1 worm cellular context compared by ENCODE assay signal in the genomic region with DNA sequence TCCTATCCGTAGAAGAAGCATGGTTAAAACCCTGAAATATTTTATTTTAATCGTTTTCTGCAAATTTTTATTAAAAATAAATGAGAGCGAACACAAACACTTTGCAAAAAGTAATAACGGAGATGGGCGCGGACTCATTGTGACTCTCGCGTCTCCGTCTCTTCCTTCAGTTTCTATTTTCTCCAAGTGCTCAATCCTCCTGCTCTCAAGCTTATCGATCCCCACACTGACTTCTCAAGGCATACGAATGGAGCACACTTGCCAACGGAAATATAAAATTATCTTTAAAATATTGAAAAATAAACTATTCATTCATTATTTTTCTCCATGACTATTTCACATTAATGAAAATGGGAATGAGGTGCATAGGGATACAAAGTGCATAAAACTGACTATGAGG.
TF ChIP-seq lines count a peak whose summit lies in the region.

TSS of gene dnj-8 (minus strand) at position 31 of the 400 bp plus-strand sequence.

TF ChIP-seq in whole organism, L1 larva, 84 proteins besides CTCF, POLR2A, EP300 and RAD21 (continued from another document):
- TF ChIP-seq lin-14 (GFP tag; optimal IDR thresholded peaks at IDR 0.05; lab: Kevin White, UChicago) (peak; percentile 60), dpl-1 (GFP tag; optimal IDR thresholded peaks at IDR 0.05; lab: Kevin White, UChicago) (peak in 1 of 3 experiments; percentile 21), fkh-4 (tag; optimal IDR thresholded peaks at IDR 0.05; lab: Kevin White, UChicago; ENCODE audit: borderline replicate concordance) (no peak), ceh-63 (GFP tag; optimal IDR thresholded peaks at IDR 0.05; lab: Kevin White, UChicago) (no peak), C34B4.2 (tag; optimal IDR thresholded peaks at IDR 0.05; lab: Kevin White, UChicago) (no peak), ceh-8 (GFP tag; optimal IDR thresholded peaks at IDR 0.05; lab: Kevin White, UChicago) (no peak), efl-3 (GFP tag; optimal IDR thresholded peaks at IDR 0.05; lab: Kevin White, UChicago) (no peak), lsy-2 (tag; optimal IDR thresholded peaks at IDR 0.05; lab: Kevin White, UChicago) (peak in 1 of 2 experiments; percentile 15), zip-4 (GFP tag; optimal IDR thresholded peaks at IDR 0.05; lab: Kevin White, UChicago) (no peak), mep-1 (tag; optimal IDR thresholded peaks at IDR 0.05; lab: Kevin White, UChicago) (no peak), elt-2 (tag; optimal IDR thresholded peaks at IDR 0.05; lab: Kevin White, UChicago) (no peak), Y116A8C.19 (tag; optimal IDR thresholded peaks at IDR 0.05; lab: Kevin White, UChicago; ENCODE audit: borderline replicate concordance) (no peak), nhr-84 (tag; optimal IDR thresholded peaks at IDR 0.05; lab: Kevin White, UChicago) (no peak), C04F5.9 (tag; optimal IDR thresholded peaks at IDR 0.05; lab: Kevin White, UChicago) (no peak), sptf-1 (tag; optimal IDR thresholded peaks at IDR 0.05; lab: Kevin White, UChicago) (no peak), nhr-12 (tag; optimal IDR thresholded peaks at IDR 0.05; lab: Kevin White, UChicago) (no peak), tbx-2 (tag; optimal IDR thresholded peaks at IDR 0.05; lab: Kevin White, UChicago) (no peak), nhr-76 (tag; optimal IDR thresholded peaks at IDR 0.05; lab: Kevin White, UChicago) (no peak), ceh-82 (tag; optimal IDR thresholded peaks at IDR 0.05; lab: Kevin White, UChicago) (peak in 1 of 3 experiments; percentile 11), lin-15B (tag; optimal IDR thresholded peaks at IDR 0.05; lab: Kevin White, UChicago) (peak; percentile 2), jun-1 (tag; optimal IDR thresholded peaks at IDR 0.05; lab: Kevin White, UChicago) (no peak), ceh-90 (tag; optimal IDR thresholded peaks at IDR 0.05; lab: Kevin White, UChicago) (no peak)
